Fruit fly (Drosophila melanogaster): ENCODE measurements around the gene CG3402.

CG3402 gene

dm6 chr3L:640324-640974 is 12.2 kb downstream of the CG3402 start (continued):
- peak; percentile 61; the same call in 1 of the 3 replicates for TF ChIP-seq Dbx (GFP tag; IDR thresholded peaks at IDR 0.05)
- peak; percentile 77 for TF ChIP-seq CG1602 (GFP tag; optimal IDR thresholded peaks at IDR 0.05)
- TF ChIP-seq CG3163 (GFP tag; optimal IDR thresholded peaks at IDR 0.05), result peak; percentile 64
- TF ChIP-seq lab (GFP tag; optimal IDR thresholded peaks at IDR 0.05), result peak; percentile 81
- TF ChIP-seq CG10959 (GFP tag; IDR thresholded peaks at IDR 0.05), result peak; percentile 80
- peak; percentile 92 for TF ChIP-seq CG14710 (tag; optimal IDR thresholded peaks at IDR 0.05)
- peak; percentile 96 for TF ChIP-seq Med (GFP tag)
- peak; percentile 79 for TF ChIP-seq Meics (GFP tag; optimal IDR thresholded peaks at IDR 0.05)
- TF ChIP-seq sna (GFP tag; IDR thresholded peaks at IDR 0.05; ENCODE audit: partially characterized antibody), result no peak
- peak; percentile 76 for TF ChIP-seq sisA (GFP tag; IDR thresholded peaks at IDR 0.05)
- TF ChIP-seq BtbVII (GFP tag; optimal IDR thresholded peaks at IDR 0.05), result peak; percentile 80
- no peak for TF ChIP-seq Scr (GFP tag; IDR thresholded peaks at IDR 0.05; ENCODE audit: partially characterized antibody)
- peak; percentile 38 for TF ChIP-seq Nf-YB (GFP tag; optimal IDR thresholded peaks at IDR 0.05)
- TF ChIP-seq CG34224 (GFP tag; IDR thresholded peaks at IDR 0.05; ENCODE audit: partially characterized antibody), result no peak
- peak; percentile 99 for TF ChIP-seq sens (GFP tag)
- TF ChIP-seq CG7987 (GFP tag; optimal IDR thresholded peaks at IDR 0.05), result peak; percentile 1
- TF ChIP-seq CG9817 (tag; optimal IDR thresholded peaks at IDR 0.05), result peak; percentile 72
- peak; percentile 61 for TF ChIP-seq B-H1 (GFP tag; IDR thresholded peaks at IDR 0.05)
- TF ChIP-seq Oaz (GFP tag; IDR thresholded peaks at IDR 0.05), result no peak
- peak; percentile 78 for TF ChIP-seq Optix (GFP tag; IDR thresholded peaks at IDR 0.05)
- peak; percentile 67; the same call in 2 of the 3 replicates for TF ChIP-seq CG2889 (GFP tag; IDR thresholded peaks at IDR 0.05)
- TF ChIP-seq dan (GFP tag; IDR thresholded peaks at IDR 0.05), result no peak; the same call in 1 of the 2 replicates
- peak; percentile 64 for TF ChIP-seq CG12769 (tag; optimal IDR thresholded peaks at IDR 0.05)
- no peak for TF ChIP-seq bbx (GFP tag; IDR thresholded peaks at IDR 0.05; ENCODE audit: partially characterized antibody)
- peak; percentile 61 for TF ChIP-seq trh (GFP tag; optimal IDR thresholded peaks at IDR 0.05)
- TF ChIP-seq ewg (GFP tag; optimal IDR thresholded peaks at IDR 0.05), result peak; percentile 72
- peak; percentile 89 for TF ChIP-seq zfh1 (GFP tag; IDR thresholded peaks at IDR 0.05)
- peak; percentile 62 for TF ChIP-seq CG8281 (tag; optimal IDR thresholded peaks at IDR 0.05)
- peak; percentile 76 for TF ChIP-seq CG12299 (tag; optimal IDR thresholded peaks at IDR 0.05)
- TF ChIP-seq CG11093 (GFP tag; IDR thresholded peaks at IDR 0.05), result peak; percentile 69; the same call in 2 of the 3 replicates
- TF ChIP-seq HmgD (GFP tag; optimal IDR thresholded peaks at IDR 0.05), result peak; percentile 57
- TF ChIP-seq HHEX (GFP tag; optimal IDR thresholded peaks at IDR 0.05), result peak; percentile 81
- TF ChIP-seq ind (GFP tag; optimal IDR thresholded peaks at IDR 0.05), result peak; percentile 83
- peak; percentile 78 for TF ChIP-seq E2f1 (GFP tag; IDR thresholded peaks at IDR 0.05)
- TF ChIP-seq CG4854 (GFP tag; optimal IDR thresholded peaks at IDR 0.05), result peak; percentile 31
- peak; percentile 85 for TF ChIP-seq CG4820 (GFP tag; optimal IDR thresholded peaks at IDR 0.05)
- TF ChIP-seq jigr1 (GFP tag; IDR thresholded peaks at IDR 0.05), result no peak
- TF ChIP-seq mld (GFP tag; IDR thresholded peaks at IDR 0.05; ENCODE audit: partially characterized antibody), result no peak
- TF ChIP-seq psq (GFP tag; optimal IDR thresholded peaks at IDR 0.05), result peak; percentile 92
- TF ChIP-seq CG9727 (GFP tag; optimal IDR thresholded peaks at IDR 0.05), result peak; percentile 94
- peak; percentile 92 for TF ChIP-seq CG17829 (tag; optimal IDR thresholded peaks at IDR 0.05)
- TF ChIP-seq Blimp-1 (GFP tag; optimal IDR thresholded peaks at IDR 0.05), result peak; percentile 82
- TF ChIP-seq exex (tag; optimal IDR thresholded peaks at IDR 0.05), result no peak
- TF ChIP-seq CG1832 (GFP tag; optimal IDR thresholded peaks at IDR 0.05), result peak; percentile 88
- no peak for TF ChIP-seq GATAe (GFP tag; conservative IDR thresholded peaks at IDR 0.05)
- TF ChIP-seq caup (GFP tag; optimal IDR thresholded peaks at IDR 0.05; ENCODE audit: severe bottlenecking), result peak; percentile 73
- TF ChIP-seq CG17802 (tag; optimal IDR thresholded peaks at IDR 0.05), result peak; percentile 30
- TF ChIP-seq sim (GFP tag; IDR thresholded peaks at IDR 0.05), result peak; percentile 76
- TF ChIP-seq tgo (GFP tag; IDR thresholded peaks at IDR 0.05), result peak; percentile 71; the same call in 2 of the 3 replicates

Measured in whole organism, embryonic.